Worm (Caenorhabditis elegans) whole organism, L4 larva: ENCODE measurements around the gene trpp-6.

ENCODE experiments used
- D1046.2 ChIP-seq: fragments of 200-800 bp; sonication (Bioruptor generic); IDR thresholded peaks from 2 replicates; pipeline ENCODE4 v1.3.6; 2022; ENCODE audit warnings: missing genetic modification characterization, missing compliant biosample characterization
- F10B5.3 ChIP-seq: sonication (generic microtip); optimal IDR thresholded peaks from 2 replicates; lab custom pipeline; 2016; ENCODE audit warnings: mild to moderate bottlenecking, missing genetic modification characterization, missing compliant biosample characterization
- F44E2.7 ChIP-seq: fragments of 200-800 bp; sonication (Bioruptor generic); IDR thresholded peaks from 2 replicates; pipeline ENCODE4 v2.1.2; 2022; ENCODE audit warnings: missing genetic modification characterization, missing compliant biosample characterization
- R02D3.7 ChIP-seq: fragments of 150-350 bp; sonication (generic microtip); optimal IDR thresholded peaks from 3 replicates; lab custom pipeline; 2014; ENCODE audit warnings: missing biosample characterization, missing genetic modification characterization
- T20F7.1 ChIP-seq: fragments of 200-800 bp; sonication (Bioruptor generic); optimal IDR thresholded peaks from 2 replicates; lab custom pipeline; 2018; ENCODE audit warnings: mild to moderate bottlenecking, missing genetic modification characterization, missing compliant biosample characterization
- Y105C5A.15 ChIP-seq: fragments of 200-800 bp; sonication (Bioruptor generic); IDR thresholded peaks from 2 replicates; pipeline ENCODE4 v1.3.6; 2022; ENCODE audit warnings: missing genetic modification characterization, missing compliant biosample characterization
- Y48G9A.11 ChIP-seq: fragments of 200-800 bp; sonication (Bioruptor generic); IDR thresholded peaks from 2 replicates; pipeline ENCODE4 v1.3.6; 2022; ENCODE audit warnings: missing genetic modification reagents, missing genetic modification characterization, missing compliant biosample characterization
- Y75B8A.6 ChIP-seq: fragments of 200-800 bp; sonication (Bioruptor generic); IDR thresholded peaks from 2 replicates; pipeline ENCODE4 v1.3.6; 2022; ENCODE audit warnings: missing genetic modification reagents, missing genetic modification characterization, missing compliant biosample characterization
- ZK546.5 ChIP-seq, 2 experiments: sonication (generic microtip); optimal IDR thresholded peaks; 2 replicates each; lab custom pipeline; 2017; ENCODE audit warnings: missing biosample characterization in 2 of 2, missing genetic modification characterization in 2 of 2
- aly-2 ChIP-seq: sonication (generic microtip); optimal IDR thresholded peaks from 2 replicates; lab custom pipeline; 2018; ENCODE audit warnings: missing biosample characterization, missing genetic modification characterization
- ama-1 ChIP-seq: fragments of 150-350 bp; optimal IDR thresholded peaks from 2 replicates; lab custom pipeline; 2014; ENCODE audit warnings: inconsistent platforms, mixed read lengths
- arid-1 ChIP-seq: fragments of 200-800 bp; sonication (Bioruptor generic); conservative IDR thresholded peaks from 2 replicates; pipeline ENCODE4 v1.3.6; 2022; ENCODE audit warnings: missing genetic modification reagents, missing genetic modification characterization, missing compliant biosample characterization
- ceh-20 ChIP-seq: fragments of 200-800 bp; sonication (Bioruptor generic); IDR thresholded peaks from 2 replicates; pipeline ENCODE4 v1.3.6; 2022; ENCODE audit warnings: missing genetic modification reagents, missing genetic modification characterization, missing compliant biosample characterization
- ceh-28 ChIP-seq: fragments of 150-350 bp; optimal IDR thresholded peaks from 2 replicates; lab custom pipeline; 2014; ENCODE audit warnings: missing biosample characterization, missing genetic modification reagents, missing genetic modification characterization
- ceh-44 ChIP-seq: fragments of 200-800 bp; sonication (Bioruptor generic); IDR thresholded peaks from 2 replicates; pipeline ENCODE4 v1.3.6; 2022; ENCODE audit warnings: missing genetic modification reagents, missing genetic modification characterization, missing compliant biosample characterization
- ceh-62 ChIP-seq: sonication (generic microtip); optimal IDR thresholded peaks from 2 replicates; lab custom pipeline; 2017; ENCODE audit warnings: missing biosample characterization, missing genetic modification characterization
- ceh-82 ChIP-seq: sonication (generic microtip); optimal IDR thresholded peaks from 2 replicates; lab custom pipeline; 2017; ENCODE audit warnings: missing biosample characterization, missing genetic modification characterization
- ces-1 ChIP-seq: fragments of 150-350 bp; sonication (generic microtip); optimal IDR thresholded peaks from 4 replicates; lab custom pipeline; 2014; ENCODE audit warnings: missing biosample characterization, missing genetic modification reagents, missing genetic modification characterization
- cey-2 ChIP-seq: sonication (generic microtip); optimal IDR thresholded peaks from 3 replicates; lab custom pipeline; 2017; ENCODE audit warnings: missing genetic modification characterization, mild to moderate bottlenecking, missing compliant biosample characterization, antibody characterized with exemption, borderline replicate concordance; ENCODE audit not compliant: insufficient read depth
- daf-12 ChIP-seq: fragments of 150-350 bp; optimal IDR thresholded peaks from 2 replicates; lab custom pipeline; 2014; ENCODE audit warnings: missing biosample characterization, missing genetic modification reagents, missing genetic modification characterization
- daf-16 ChIP-seq, 3 experiments: sonication (generic microtip); optimal IDR thresholded peaks; 2 replicates each; lab custom pipeline; 2016 to 2017; ENCODE audit warnings: missing genetic modification characterization in 3 of 3, missing genetic modification reagents in 3 of 3, mild to moderate bottlenecking in 2 of 3, missing compliant biosample characterization in 2 of 3, missing biosample characterization in 1 of 3, moderate library complexity in 1 of 3
- daf-19 ChIP-seq: fragments of 200-800 bp; sonication (Bioruptor generic); conservative IDR thresholded peaks from 2 replicates; pipeline ENCODE4 v1.3.6; 2022; ENCODE audit warnings: missing genetic modification characterization, missing compliant biosample characterization
- dmd-6 ChIP-seq: fragments of 200-800 bp; sonication (Bioruptor generic); IDR thresholded peaks from 2 replicates; pipeline ENCODE4 v1.3.6; 2022; ENCODE audit warnings: missing genetic modification reagents, missing genetic modification characterization, missing compliant biosample characterization
- dpl-1 ChIP-seq: fragments of 150-350 bp; optimal IDR thresholded peaks from 2 replicates; lab custom pipeline; 2014; ENCODE audit warnings: missing biosample characterization, missing genetic modification reagents, missing genetic modification characterization
- dve-1 ChIP-seq: sonication (generic microtip); optimal IDR thresholded peaks from 2 replicates; lab custom pipeline; 2017; ENCODE audit warnings: antibody characterized with exemption, mild to moderate bottlenecking, missing genetic modification characterization, missing compliant biosample characterization; ENCODE audit not compliant: insufficient read depth
- egl-27 ChIP-seq: sonication (generic microtip); optimal IDR thresholded peaks from 3 replicates; lab custom pipeline; 2017; ENCODE audit warnings: missing biosample characterization, missing genetic modification reagents, missing genetic modification characterization
- fos-1 ChIP-seq: fragments of 150-350 bp; optimal IDR thresholded peaks from 2 replicates; lab custom pipeline; 2014; ENCODE audit warnings: missing biosample characterization, missing genetic modification characterization
- hif-1 ChIP-seq, 2 experiments: sonication (generic microtip); optimal IDR thresholded peaks; 2 replicates each; lab custom pipeline; 2016 to 2017; ENCODE audit warnings: missing compliant biosample characterization in 2 of 2, missing genetic modification characterization in 2 of 2, missing genetic modification reagents in 2 of 2, missing genotype in 2 of 2, mild to moderate bottlenecking in 1 of 2
- hlh-11 ChIP-seq: fragments of 200-800 bp; sonication (Bioruptor generic); optimal IDR thresholded peaks from 2 replicates; lab custom pipeline; 2018; ENCODE audit warnings: mild to moderate bottlenecking, missing genetic modification characterization, missing compliant biosample characterization
- lin-1 ChIP-seq: fragments of 200-800 bp; sonication (Bioruptor generic); IDR thresholded peaks from 2 replicates; pipeline ENCODE4 v1.3.6; 2022; ENCODE audit warnings: missing genetic modification reagents, missing genetic modification characterization, missing compliant biosample characterization
- lin-13 ChIP-seq: fragments of 150-350 bp; optimal IDR thresholded peaks from 2 replicates; lab custom pipeline; 2014; ENCODE audit warnings: missing biosample characterization, missing genetic modification reagents, missing genetic modification characterization
- lin-29 ChIP-seq: fragments of 200-800 bp; sonication (Bioruptor generic); IDR thresholded peaks from 2 replicates; pipeline ENCODE4 v1.3.6; 2022; ENCODE audit warnings: missing genetic modification reagents, missing genetic modification characterization, missing compliant biosample characterization
- lin-38 ChIP-seq: fragments of 200-800 bp; sonication (Bioruptor generic); IDR thresholded peaks from 2 replicates; pipeline ENCODE4 v1.3.6; 2022; ENCODE audit warnings: missing genetic modification reagents, missing genetic modification characterization, missing compliant biosample characterization
- madf-9 ChIP-seq: fragments of 200-800 bp; sonication (Bioruptor generic); conservative IDR thresholded peaks from 2 replicates; pipeline ENCODE4 v1.3.6; 2022; ENCODE audit warnings: missing genetic modification reagents, missing genetic modification characterization, missing compliant biosample characterization
- mdl-1 ChIP-seq, 2 experiments: fragments of 150-350 bp in 1 of 2; sonication (generic microtip) in 1 of 2; optimal IDR thresholded peaks; 2 replicates each; lab custom pipeline; 2014 to 2017; ENCODE audit warnings: missing biosample characterization in 2 of 2, missing genetic modification characterization in 2 of 2
- nhr-11 ChIP-seq: fragments of 150-350 bp; optimal IDR thresholded peaks from 2 replicates; lab custom pipeline; 2014; ENCODE audit warnings: missing biosample characterization, missing genetic modification characterization
- nhr-111 ChIP-seq: fragments of 200-800 bp; sonication (Bioruptor generic); optimal IDR thresholded peaks from 2 replicates; lab custom pipeline; 2018; ENCODE audit warnings: mild to moderate bottlenecking, missing genetic modification characterization, missing compliant biosample characterization
- nhr-6 ChIP-seq: fragments of 150-350 bp; optimal IDR thresholded peaks from 2 replicates; lab custom pipeline; 2014; ENCODE audit warnings: missing biosample characterization, missing genetic modification characterization
- nhr-77 ChIP-seq: fragments of 150-350 bp; optimal IDR thresholded peaks from 2 replicates; lab custom pipeline; 2014; ENCODE audit warnings: missing biosample characterization, missing genetic modification characterization
- saeg-2 ChIP-seq: fragments of 200-800 bp; sonication (Bioruptor generic); IDR thresholded peaks from 2 replicates; pipeline ENCODE4 v1.3.6; 2022; ENCODE audit warnings: missing genetic modification reagents, missing genetic modification characterization, missing compliant biosample characterization
- snpc-4 ChIP-seq: fragments of 150-350 bp; optimal IDR thresholded peaks from 2 replicates; lab custom pipeline; 2014; ENCODE audit warnings: missing biosample characterization, missing genetic modification characterization
- spr-1 ChIP-seq: sonication (generic microtip); optimal IDR thresholded peaks from 2 replicates; lab custom pipeline; 2016; ENCODE audit warnings: mild to moderate bottlenecking, missing genetic modification characterization, missing compliant biosample characterization
- spr-3 ChIP-seq: fragments of 200-800 bp; sonication (Bioruptor generic); optimal IDR thresholded peaks from 2 replicates; lab custom pipeline; 2018; ENCODE audit warnings: mild to moderate bottlenecking, missing genetic modification characterization, missing compliant biosample characterization
- vab-7 ChIP-seq: fragments of 200-800 bp; sonication (Bioruptor generic); IDR thresholded peaks from 2 replicates; pipeline ENCODE4 v1.3.6; 2022; ENCODE audit warnings: missing genetic modification reagents, missing genetic modification characterization, missing compliant biosample characterization
- zag-1 ChIP-seq: fragments of 150-350 bp; optimal IDR thresholded peaks from 2 replicates; lab custom pipeline; 2014; ENCODE audit warnings: missing biosample characterization, missing genetic modification characterization
- zip-11 ChIP-seq: fragments of 200-800 bp; sonication (Bioruptor generic); IDR thresholded peaks from 2 replicates; pipeline ENCODE4 v1.3.6; 2022; ENCODE audit warnings: missing genetic modification characterization, missing compliant biosample characterization
- zip-2 ChIP-seq: fragments of 150-350 bp; optimal IDR thresholded peaks from 2 replicates; lab custom pipeline; 2014; ENCODE audit warnings: missing biosample characterization, missing genetic modification characterization
- ztf-11 ChIP-seq: fragments of 150-350 bp; optimal IDR thresholded peaks from 2 replicates; lab custom pipeline; 2014; ENCODE audit warnings: missing biosample characterization, missing genetic modification characterization

The trpp-6 gene

DNA sequence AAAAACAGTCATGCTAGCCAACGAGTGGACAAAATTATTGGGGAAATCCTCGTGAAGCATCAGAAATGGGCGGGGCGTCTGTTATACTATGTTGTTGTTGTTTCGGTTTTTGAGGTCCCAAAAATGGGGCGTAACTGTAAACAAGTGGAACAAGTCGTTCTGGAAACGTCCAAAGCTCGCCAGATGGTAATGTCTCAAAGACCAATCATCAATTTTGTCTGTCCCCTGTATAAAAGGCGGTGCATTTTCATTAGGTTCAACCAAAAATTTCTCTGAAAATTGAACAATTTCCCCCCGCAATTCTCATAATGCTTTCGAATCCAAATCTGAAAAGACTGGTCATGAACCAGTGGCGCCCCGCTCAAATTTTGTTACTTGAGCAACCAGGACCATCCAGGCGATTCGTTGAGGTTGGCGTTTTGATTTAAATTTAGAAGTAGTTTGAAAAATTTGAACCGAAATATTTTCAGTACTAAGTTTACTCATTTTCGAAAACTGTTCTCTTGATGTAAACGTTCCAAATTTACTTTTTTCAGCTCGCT is 27.5 kb downstream of the trpp-6 start:
- TF ChIP-seq nhr-77: no peak
- TF ChIP-seq ces-1 (GFP tag; lab: Kevin White, UChicago): no peak
- no peak for TF ChIP-seq spr-3
- no peak for TF ChIP-seq spr-1 (tag; lab: Kevin White, UChicago)
- peak; percentile 21; the same call in 1 of the 2 replicates for TF ChIP-seq lin-38 (GFP tag; lab: Robert Waterston, UW)
- 0 out of 2 replicates have a peak, but pooled peaks have one; percentile 18 for TF ChIP-seq vab-7 (GFP tag; lab: Robert Waterston, UW)
- 0 out of 2 replicates have a peak, but pooled peaks have one; percentile 25 for TF ChIP-seq D1046.2
- no peak for TF ChIP-seq F44E2.7 (GFP tag; lab: Robert Waterston, UW)
- TF ChIP-seq fos-1 (tag; lab: Kevin White, UChicago): no peak
- TF ChIP-seq saeg-2 (GFP tag; lab: Robert Waterston, UW): 0 out of 2 replicates have a peak, but pooled peaks have one; percentile 42
- no peak for TF ChIP-seq lin-1 (GFP tag; lab: Robert Waterston, UW)
- no peak for TF ChIP-seq dpl-1
- 0 out of 2 replicates have a peak, but pooled peaks have one; percentile 23 for TF ChIP-seq daf-19 (GFP tag; lab: Robert Waterston, UW)

- TF ChIP-seq dve-1 (tag; lab: Kevin White, UChicago) (no peak), zip-2 (tag; lab: Kevin White, UChicago) (no peak), nhr-111 (GFP tag; lab: Kevin White, UChicago) (no peak), ceh-44 (GFP tag; lab: Robert Waterston, UW) (no peak), aly-2 (no peak), arid-1 (GFP tag; lab: Robert Waterston, UW) (no peak), daf-16 (GFP tag; optimal IDR thresholded peaks at IDR 0.05; lab: Kevin White, UChicago) (peak in 1 of 2 experiments; percentile 63), daf-16 (tag; optimal IDR thresholded peaks at IDR 0.05; lab: Kevin White, UChicago) (peak; percentile 85), saeg-2 (GFP tag; lab: Robert Waterston, UW) (no peak), madf-9 (GFP tag; lab: Robert Waterston, UW) (no peak), ztf-11 (tag; lab: Kevin White, UChicago) (no peak), nhr-6 (tag; lab: Kevin White, UChicago) (no peak), Y48G9A.11 (GFP tag; lab: Robert Waterston, UW) (no peak), daf-12 (tag; lab: Kevin White, UChicago) (no peak), lin-13 (GFP tag; lab: Kevin White, UChicago) (no peak), ceh-28 (tag; lab: Kevin White, UChicago) (no peak), cey-2 (tag; lab: Kevin White, UChicago) (no peak), snpc-4 (tag; lab: Kevin White, UChicago) (no peak), daf-19 (GFP tag; lab: Robert Waterston, UW) (no peak), D1046.2 (no peak), R02D3.7 (no peak), zip-11 (GFP tag; lab: Robert Waterston, UW) (no peak), ZK546.5 (tag; optimal IDR thresholded peaks at IDR 0.05; lab: Kevin White, UChicago) (no peak), mdl-1 (tag; optimal IDR thresholded peaks at IDR 0.05; lab: Kevin White, UChicago) (peak; percentile 84 to 88), ceh-20 (GFP tag; lab: Robert Waterston, UW) (no peak), ama-1 (lab: Kevin White, UChicago) (peak; percentile 0), F44E2.7 (GFP tag; lab: Robert Waterston, UW) (no peak), ceh-62 (tag; lab: Kevin White, UChicago) (no peak), dmd-6 (GFP tag; lab: Robert Waterston, UW) (peak; percentile 48; the same call in 1 of the 2 replicates), ceh-82 (tag; lab: Kevin White, UChicago) (no peak), zag-1 (tag; lab: Kevin White, UChicago) (no peak), nhr-11 (tag; lab: Kevin White, UChicago) (peak; percentile 36), dpl-1 (no peak), lin-1 (GFP tag; lab: Robert Waterston, UW) (no peak), F10B5.3 (tag; lab: Kevin White, UChicago) (no peak), lin-29 (GFP tag; lab: Robert Waterston, UW) (no peak), Y105C5A.15 (peak; percentile 48; the same call in 1 of the 2 replicates), T20F7.1 (GFP tag; lab: Kevin White, UChicago) (no peak), hif-1 (tag; optimal IDR thresholded peaks at IDR 0.05; lab: Kevin White, UChicago) (peak in 1 of 2 experiments; percentile 36), Y75B8A.6 (GFP tag; lab: Robert Waterston, UW) (no peak), hlh-11 (tag; lab: Kevin White, UChicago) (peak; percentile 64), ces-1 (GFP tag; lab: Kevin White, UChicago) (no peak), egl-27 (tag; lab: Kevin White, UChicago) (no peak)
Measured at ce11 chrV:10019934-10020333, 28.2 kb downstream of the trpp-6 start.
